Comparison of ENCODE assay signal across 4 worm cellular contexts in the genomic region with DNA sequence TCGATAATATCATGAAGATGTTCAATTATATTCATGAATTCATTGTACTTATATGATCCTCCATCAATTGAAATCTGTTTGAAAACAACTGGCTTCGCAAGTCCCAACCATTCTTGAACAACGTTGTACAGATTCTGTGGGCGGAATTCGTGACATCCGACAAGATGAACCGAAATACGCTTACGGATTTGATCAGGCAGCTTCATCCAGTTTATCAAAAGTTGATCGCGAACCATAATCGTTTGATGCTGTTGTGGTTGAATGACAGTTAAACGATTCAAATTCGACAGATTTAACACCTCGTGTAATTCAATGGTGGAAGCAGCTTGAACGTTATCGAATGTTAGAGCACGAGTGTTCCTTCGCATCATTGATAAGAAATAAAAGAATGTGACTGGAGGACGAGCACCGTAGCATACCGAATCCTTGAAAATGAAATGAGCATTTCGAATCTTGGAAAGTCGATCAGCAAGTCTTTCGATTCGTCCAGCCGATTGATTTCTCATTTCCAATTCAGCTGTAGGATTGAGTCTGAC.
A peak's percentile ranks its signal among the peaks of the same experiment; 100 is the strongest.
TF ChIP-seq lines count a peak whose summit lies in the region.

No protein-coding gene starts in this region.

TF ChIP-seq in whole organism, L1 larva, 84 proteins besides CTCF, POLR2A, EP300 and RAD21:
- TF ChIP-seq dpl-1 (GFP tag; optimal IDR thresholded peaks at IDR 0.05; lab: Kevin White, UChicago) (no peak), blmp-1 (tag; optimal IDR thresholded peaks at IDR 0.05; lab: Kevin White, UChicago) (no peak), aly-2 (tag; optimal IDR thresholded peaks at IDR 0.05; lab: Kevin White, UChicago) (peak; percentile 80), mef-2 (tag; optimal IDR thresholded peaks at IDR 0.05; lab: Kevin White, UChicago) (no peak), ceh-90 (tag; optimal IDR thresholded peaks at IDR 0.05; lab: Kevin White, UChicago) (no peak), efl-1 (optimal IDR thresholded peaks at IDR 0.05; lab: Kevin White, UChicago) (no peak), efl-1 (GFP tag; optimal IDR thresholded peaks at IDR 0.05 in 1 of 2; lab: Kevin White, UChicago) (peak in 1 of 2 experiments; percentile 90), grh-1 (GFP tag; IDR thresholded peaks at IDR 0.05; lab: Robert Waterston, UW) (no peak)
TF ChIP-seq in whole organism, L1 larva: peak in this region for 2.

TF ChIP-seq in whole organism, L3 larva, 47 proteins besides CTCF, POLR2A, EP300 and RAD21:
- TF ChIP-seq nhr-67 (tag; optimal IDR thresholded peaks at IDR 0.05; lab: Kevin White, UChicago) (no peak), elt-2 (tag; optimal IDR thresholded peaks at IDR 0.05; lab: Kevin White, UChicago) (peak; percentile 61), jun-1 (tag; optimal IDR thresholded peaks at IDR 0.05; lab: Kevin White, UChicago) (peak; percentile 32), pqm-1 (tag; optimal IDR thresholded peaks at IDR 0.05; lab: Kevin White, UChicago) (peak; percentile 27)

TF ChIP-seq in whole organism, L4 larva, 104 proteins besides CTCF, POLR2A, EP300 and RAD21:
- TF ChIP-seq Y48G9A.11 (GFP tag; IDR thresholded peaks at IDR 0.05; lab: Robert Waterston, UW) (no peak), Y5F2A.4 (GFP tag; optimal IDR thresholded peaks at IDR 0.05; lab: Kevin White, UChicago) (no peak), lir-3 (tag; optimal IDR thresholded peaks at IDR 0.05; lab: Kevin White, UChicago) (no peak), nhr-28 (tag; optimal IDR thresholded peaks at IDR 0.05; lab: Kevin White, UChicago) (peak; percentile 40), hlh-30 (tag; optimal IDR thresholded peaks at IDR 0.05; lab: Kevin White, UChicago; ENCODE audit: insufficient read depth) (no peak), zag-1 (tag; optimal IDR thresholded peaks at IDR 0.05; lab: Kevin White, UChicago) (no peak), arid-1 (GFP tag; conservative IDR thresholded peaks at IDR 0.05; lab: Robert Waterston, UW) (no peak), nhr-25 (tag; optimal IDR thresholded peaks at IDR 0.05; lab: Kevin White, UChicago; ENCODE audit: borderline replicate concordance, insufficient read depth) (no peak), nhr-42 (GFP tag; IDR thresholded peaks at IDR 0.05; lab: Robert Waterston, UW) (no peak), ceh-62 (tag; optimal IDR thresholded peaks at IDR 0.05; lab: Kevin White, UChicago) (no peak), unc-62 (GFP tag; optimal IDR thresholded peaks at IDR 0.05 in 1 of 2; lab: Kevin White, UChicago) (peak in 1 of 2 experiments; percentile 24), unc-62 (tag; optimal IDR thresholded peaks at IDR 0.05; lab: Kevin White, UChicago) (no peak), nhr-77 (tag; optimal IDR thresholded peaks at IDR 0.05; lab: Kevin White, UChicago) (no peak), attf-4 (tag; optimal IDR thresholded peaks at IDR 0.05; lab: Kevin White, UChicago) (no peak), lin-38 (GFP tag; IDR thresholded peaks at IDR 0.05; lab: Robert Waterston, UW) (no peak), lin-39 (tag; optimal IDR thresholded peaks at IDR 0.05; lab: Kevin White, UChicago) (no peak), lin-29 (GFP tag; IDR thresholded peaks at IDR 0.05; lab: Robert Waterston, UW) (no peak), dve-1 (tag; optimal IDR thresholded peaks at IDR 0.05; lab: Kevin White, UChicago; ENCODE audit: insufficient read depth) (peak; percentile 41), tra-1 (GFP tag; IDR thresholded peaks at IDR 0.05; lab: Robert Waterston, UW) (no peak), gei-8 (GFP tag; optimal IDR thresholded peaks at IDR 0.05; lab: Kevin White, UChicago) (no peak), dmd-8 (GFP tag; IDR thresholded peaks at IDR 0.05; lab: Robert Waterston, UW) (no peak), F26F4.8 (GFP tag; conservative IDR thresholded peaks at IDR 0.05; lab: Robert Waterston, UW) (no peak), daf-8 (GFP tag; IDR thresholded peaks at IDR 0.05; lab: Robert Waterston, UW) (no peak), hlh-11 (tag; optimal IDR thresholded peaks at IDR 0.05; lab: Kevin White, UChicago) (peak; percentile 24), mdt-29 (GFP tag; IDR thresholded peaks at IDR 0.05; lab: Robert Waterston, UW) (no peak), aha-1 (tag; lab: Kevin White, UChicago) (peak; percentile 11), dpl-1 (GFP tag; optimal IDR thresholded peaks at IDR 0.05; lab: Kevin White, UChicago) (no peak), T26A8.4 (GFP tag; IDR thresholded peaks at IDR 0.05; lab: Robert Waterston, UW) (no peak), nhr-6 (tag; optimal IDR thresholded peaks at IDR 0.05; lab: Kevin White, UChicago) (no peak), ctbp-1 (GFP tag; IDR thresholded peaks at IDR 0.05; lab: Robert Waterston, UW) (no peak), mxl-3 (GFP tag; optimal IDR thresholded peaks at IDR 0.05; lab: Kevin White, UChicago) (no peak), dmd-6 (GFP tag; IDR thresholded peaks at IDR 0.05; lab: Robert Waterston, UW) (peak; percentile 74), mxl-2 (GFP tag; conservative IDR thresholded peaks at IDR 0.05; lab: Robert Waterston, UW) (no peak), jun-1 (tag; optimal IDR thresholded peaks at IDR 0.05; lab: Kevin White, UChicago) (no peak), skn-1 (tag; optimal IDR thresholded peaks at IDR 0.05; lab: Kevin White, UChicago) (no peak)

TF ChIP-seq in whole organism, young adult, 124 proteins besides CTCF, POLR2A, EP300 and RAD21:
- no peak for TF ChIP-seq sdz-38 (tag; optimal IDR thresholded peaks at IDR 0.05; lab: Kevin White, UChicago)
- TF ChIP-seq madf-8 (GFP tag; conservative IDR thresholded peaks at IDR 0.05; lab: Robert Waterston, UW) = no peak
- no peak for TF ChIP-seq repo-1 (tag; optimal IDR thresholded peaks at IDR 0.05; lab: Kevin White, UChicago)
- TF ChIP-seq nhr-80 (tag; optimal IDR thresholded peaks at IDR 0.05; lab: Kevin White, UChicago) = peak; percentile 71
- TF ChIP-seq sea-2 (GFP tag; IDR thresholded peaks at IDR 0.05; lab: Robert Waterston, UW) = no peak
- TF ChIP-seq lin-40 (tag; optimal IDR thresholded peaks at IDR 0.05; lab: Kevin White, UChicago) = no peak
- no peak for TF ChIP-seq aptf-3 (GFP tag; IDR thresholded peaks at IDR 0.05; lab: Robert Waterston, UW)
- TF ChIP-seq cebp-1 (GFP tag; IDR thresholded peaks at IDR 0.05; lab: Robert Waterston, UW) = no peak
- TF ChIP-seq cebp-1 (tag; optimal IDR thresholded peaks at IDR 0.05; lab: Kevin White, UChicago) = peak; percentile 14
- no peak for TF ChIP-seq ztf-26 (tag; optimal IDR thresholded peaks at IDR 0.05; lab: Kevin White, UChicago)
- no peak for TF ChIP-seq egrh-3 (GFP tag; IDR thresholded peaks at IDR 0.05; lab: Robert Waterston, UW)
- TF ChIP-seq ets-4 (GFP tag; optimal IDR thresholded peaks at IDR 0.05; lab: Kevin White, UChicago) = peak; percentile 13
- no peak for TF ChIP-seq Y95B8A.8 (GFP tag; IDR thresholded peaks at IDR 0.05; lab: Robert Waterston, UW)
- TF ChIP-seq atf-7 (tag; optimal IDR thresholded peaks at IDR 0.05; lab: Kevin White, UChicago) = peak; percentile 11
- TF ChIP-seq ztf-28 (GFP tag; IDR thresholded peaks at IDR 0.05; lab: Robert Waterston, UW) = no peak
